Worm (Caenorhabditis elegans) whole organism, L4 larva: Measurements from ENCODE around the gene F39G3.2.

Experiments
- Y5F2A.4 ChIP-seq: fragments of 200-800 bp; sonication (Bioruptor generic); optimal IDR thresholded peaks from 2 replicates; lab custom pipeline; 2018; ENCODE audit warnings: mild to moderate bottlenecking, missing genetic modification characterization, missing compliant biosample characterization
- ces-1 ChIP-seq: fragments of 150-350 bp; sonication (generic microtip); optimal IDR thresholded peaks from 4 replicates; lab custom pipeline; 2014; ENCODE audit warnings: missing biosample characterization, missing genetic modification reagents, missing genetic modification characterization
- dve-1 ChIP-seq: sonication (generic microtip); optimal IDR thresholded peaks from 2 replicates; lab custom pipeline; 2017; ENCODE audit warnings: antibody characterized with exemption, mild to moderate bottlenecking, missing genetic modification characterization, missing compliant biosample characterization; ENCODE audit not compliant: insufficient read depth
- hlh-11 ChIP-seq: fragments of 200-800 bp; sonication (Bioruptor generic); optimal IDR thresholded peaks from 2 replicates; lab custom pipeline; 2018; ENCODE audit warnings: mild to moderate bottlenecking, missing genetic modification characterization, missing compliant biosample characterization
- lsy-2 ChIP-seq, 2 experiments: fragments of 150-350 bp in 1 of 2; sonication (generic microtip) in 1 of 2; optimal IDR thresholded peaks; 2 replicates each; lab custom pipeline; 2014 to 2017; ENCODE audit warnings: missing biosample characterization in 2 of 2, missing genetic modification characterization in 2 of 2
- mxl-3 ChIP-seq: fragments of 200-800 bp; sonication (Bioruptor generic); optimal IDR thresholded peaks from 2 replicates; lab custom pipeline; 2018; ENCODE audit warnings: mild to moderate bottlenecking, missing genetic modification characterization, missing compliant biosample characterization
- nhr-28 ChIP-seq: fragments of 150-350 bp; optimal IDR thresholded peaks from 2 replicates; lab custom pipeline; 2014; ENCODE audit warnings: missing biosample characterization, missing genetic modification characterization
- nhr-76 ChIP-seq: fragments of 150-350 bp; optimal IDR thresholded peaks from 2 replicates; lab custom pipeline; 2014; ENCODE audit warnings: missing biosample characterization, missing genetic modification characterization
- unc-130 ChIP-seq: sonication (generic microtip); optimal IDR thresholded peaks from 2 replicates; lab custom pipeline; 2016; ENCODE audit warnings: missing genetic modification reagents, missing genetic modification characterization, missing compliant biosample characterization
- zip-2 ChIP-seq: fragments of 150-350 bp; optimal IDR thresholded peaks from 2 replicates; lab custom pipeline; 2014; ENCODE audit warnings: missing biosample characterization, missing genetic modification characterization

DNA sequence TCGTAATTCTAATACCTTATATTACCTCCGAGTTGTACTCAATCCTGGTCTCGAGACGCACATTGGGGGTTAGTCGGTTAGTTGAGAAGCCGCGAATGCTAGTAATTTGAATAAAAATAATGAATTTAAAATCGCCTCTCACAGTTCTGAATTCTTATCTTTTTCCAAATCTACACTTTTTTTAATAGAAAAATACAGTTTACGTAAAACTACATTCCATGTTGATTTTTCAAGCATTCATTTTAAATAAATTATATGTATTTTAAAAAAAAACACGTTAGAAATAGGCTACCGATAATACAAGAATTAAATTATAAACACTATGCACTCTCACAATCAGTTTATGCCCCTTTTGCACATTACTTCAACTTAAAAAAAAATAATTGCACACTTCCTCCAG is 32.0 kb downstream of the F39G3.2 start, which contains the start of gene C18G1.9:
- TF ChIP-seq Y5F2A.4, result no peak
- TF ChIP-seq ces-1 (GFP tag; lab: Kevin White, UChicago), result no peak
- no peak for TF ChIP-seq zip-2 (tag; lab: Kevin White, UChicago)
- no peak for TF ChIP-seq nhr-76 (tag; lab: Kevin White, UChicago)
- TF ChIP-seq nhr-28 (tag; lab: Kevin White, UChicago), result no peak
- TF ChIP-seq dve-1 (tag; lab: Kevin White, UChicago), result no peak
- no peak for TF ChIP-seq unc-130 (GFP tag; lab: Kevin White, UChicago)
- no peak for TF ChIP-seq hlh-11 (tag; lab: Kevin White, UChicago)
- TF ChIP-seq lsy-2 (tag; optimal IDR thresholded peaks at IDR 0.05; lab: Kevin White, UChicago), result no peak
- no peak for TF ChIP-seq mxl-3 (GFP tag; lab: Kevin White, UChicago)
